Worm (Caenorhabditis elegans) whole organism, midembryonic: ENCODE results near the gene B0001.5.

Experiments used
- T22C8.4 ChIP-seq: fragments of 200-800 bp; sonication (Bioruptor generic); IDR thresholded peaks from 2 replicates; pipeline ENCODE4 v1.3.6; 2022; ENCODE audit warnings: missing genetic modification characterization, missing compliant biosample characterization
- cog-1 ChIP-seq: sonication (generic microtip); optimal IDR thresholded peaks from 2 replicates; lab custom pipeline; 2016; ENCODE audit warnings: missing genetic modification characterization, missing compliant biosample characterization
- flt-1 ChIP-seq: fragments of 200-800 bp; sonication (Bioruptor generic); IDR thresholded peaks from 2 replicates; pipeline ENCODE4 v1.3.6; 2022; ENCODE audit warnings: missing genetic modification characterization, missing compliant biosample characterization
- klf-2 ChIP-seq: fragments of 200-800 bp; sonication (Bioruptor generic); conservative IDR thresholded peaks from 2 replicates; pipeline ENCODE4 v1.3.6; 2022; ENCODE audit warnings: missing genetic modification reagents, missing genetic modification characterization, missing compliant biosample characterization
- med-1 ChIP-seq: sonication (generic microtip); optimal IDR thresholded peaks from 2 replicates; lab custom pipeline; 2017; ENCODE audit warnings: missing genetic modification characterization, mild to moderate bottlenecking, missing compliant biosample characterization, antibody characterized with exemption, missing genetic modification reagents; ENCODE audit not compliant: insufficient read depth
- ref-1 ChIP-seq: fragments of 200-800 bp; sonication (Bioruptor generic); conservative IDR thresholded peaks from 2 replicates; pipeline ENCODE4 v1.3.6; 2022; ENCODE audit warnings: missing genetic modification reagents, missing genetic modification characterization, missing compliant biosample characterization
- tab-1 ChIP-seq: fragments of 200-800 bp; sonication (Bioruptor generic); IDR thresholded peaks from 2 replicates; pipeline ENCODE4 v1.3.6; 2022; ENCODE audit warnings: missing genetic modification characterization, missing compliant biosample characterization
- ztf-23 ChIP-seq: fragments of 200-800 bp; sonication (Bioruptor generic); IDR thresholded peaks from 2 replicates; pipeline ENCODE4 v1.3.6; 2022; ENCODE audit warnings: missing genetic modification reagents, missing genetic modification characterization, missing compliant biosample characterization
- ztf-29 ChIP-seq: fragments of 200-800 bp; sonication (Bioruptor generic); IDR thresholded peaks from 2 replicates; pipeline ENCODE4 v1.3.6; 2022; ENCODE audit warnings: missing genetic modification reagents, missing genetic modification characterization, missing compliant biosample characterization

B0001.5 gene

ce11 chrIV:12093384-12093783 is 49.7 kb downstream of the B0001.5 start, which contains the start of gene cpsf-4:
TSS of gene cpsf-4 (minus strand) at chrIV:12093445.
- TF ChIP-seq tab-1 (GFP tag; lab: Robert Waterston, UW) (no peak), ztf-23 (no peak), ref-1 (GFP tag; lab: Robert Waterston, UW) (no peak), T22C8.4 (GFP tag; lab: Robert Waterston, UW) (no peak), ztf-29 (GFP tag; lab: Robert Waterston, UW) (no peak), cog-1 (tag; lab: Kevin White, UChicago) (no peak), klf-2 (GFP tag; lab: Robert Waterston, UW) (no peak), flt-1 (GFP tag; lab: Robert Waterston, UW) (no peak), med-1 (no peak)

ce11 chrIV:12092113-12092512 is 51.0 kb downstream of the B0001.5 start, which contains the start of gene mig-32:
TSS of gene mig-32 (minus strand) at chrIV:12092213.
- TF ChIP-seq klf-2 (GFP tag; lab: Robert Waterston, UW) (no peak), ref-1 (GFP tag; lab: Robert Waterston, UW) (no peak), tab-1 (GFP tag; lab: Robert Waterston, UW) (no peak), T22C8.4 (GFP tag; lab: Robert Waterston, UW) (no peak), flt-1 (GFP tag; lab: Robert Waterston, UW) (no peak), ztf-29 (GFP tag; lab: Robert Waterston, UW) (no peak), ztf-23 (no peak), cog-1 (tag; lab: Kevin White, UChicago) (no peak), med-1 (no peak)
